Worm (Caenorhabditis elegans) whole organism, midembryonic: ENCODE results near the gene srh-233.

Source experiments
- cog-1 ChIP-seq: sonication (generic microtip); optimal IDR thresholded peaks from 2 replicates; lab custom pipeline; 2016; ENCODE audit warnings: missing genetic modification characterization, missing compliant biosample characterization
- flt-1 ChIP-seq: fragments of 200-800 bp; sonication (Bioruptor generic); IDR thresholded peaks from 2 replicates; pipeline ENCODE4 v1.3.6; 2022; ENCODE audit warnings: missing genetic modification characterization, missing compliant biosample characterization
- klf-2 ChIP-seq: fragments of 200-800 bp; sonication (Bioruptor generic); conservative IDR thresholded peaks from 2 replicates; pipeline ENCODE4 v1.3.6; 2022; ENCODE audit warnings: missing genetic modification reagents, missing genetic modification characterization, missing compliant biosample characterization
- ref-1 ChIP-seq: fragments of 200-800 bp; sonication (Bioruptor generic); conservative IDR thresholded peaks from 2 replicates; pipeline ENCODE4 v1.3.6; 2022; ENCODE audit warnings: missing genetic modification reagents, missing genetic modification characterization, missing compliant biosample characterization
- tab-1 ChIP-seq: fragments of 200-800 bp; sonication (Bioruptor generic); IDR thresholded peaks from 2 replicates; pipeline ENCODE4 v1.3.6; 2022; ENCODE audit warnings: missing genetic modification characterization, missing compliant biosample characterization
- ztf-29 ChIP-seq: fragments of 200-800 bp; sonication (Bioruptor generic); IDR thresholded peaks from 2 replicates; pipeline ENCODE4 v1.3.6; 2022; ENCODE audit warnings: missing genetic modification reagents, missing genetic modification characterization, missing compliant biosample characterization

- TF ChIP-seq ref-1 (GFP tag; lab: Robert Waterston, UW), result no peak
- no peak for TF ChIP-seq klf-2 (GFP tag; lab: Robert Waterston, UW)
- peak; percentile 4 for TF ChIP-seq cog-1
- no peak for TF ChIP-seq ztf-29 (GFP tag; lab: Robert Waterston, UW)
- no peak for TF ChIP-seq flt-1 (GFP tag; lab: Robert Waterston, UW)
- TF ChIP-seq tab-1, result 0 out of 2 replicates have a peak, but pooled peaks have one; percentile 19
Observed at ce11 chrV:20005724-20006132, 43.4 kb upstream of the srh-233 start.
